Worm (Caenorhabditis elegans) whole organism, L4 larva: ENCODE data around the gene ceh-21.

Experiments
- aly-2 ChIP-seq: sonication (generic microtip); optimal IDR thresholded peaks from 2 replicates; lab custom pipeline; 2018; ENCODE audit warnings: missing biosample characterization, missing genetic modification characterization
- nhr-25 ChIP-seq: sonication (generic microtip); optimal IDR thresholded peaks from 2 replicates; lab custom pipeline; 2017; ENCODE audit warnings: missing genetic modification characterization, mild to moderate bottlenecking, missing compliant biosample characterization, antibody characterized with exemption, moderate library complexity, borderline replicate concordance; ENCODE audit not compliant: insufficient read depth
- sdz-12 ChIP-seq: fragments of 200-800 bp; sonication (Bioruptor generic); optimal IDR thresholded peaks from 2 replicates; lab custom pipeline; 2018; ENCODE audit warnings: mild to moderate bottlenecking, missing genetic modification characterization, missing compliant biosample characterization
- spr-1 ChIP-seq: sonication (generic microtip); optimal IDR thresholded peaks from 2 replicates; lab custom pipeline; 2016; ENCODE audit warnings: mild to moderate bottlenecking, missing genetic modification characterization, missing compliant biosample characterization

DNA sequence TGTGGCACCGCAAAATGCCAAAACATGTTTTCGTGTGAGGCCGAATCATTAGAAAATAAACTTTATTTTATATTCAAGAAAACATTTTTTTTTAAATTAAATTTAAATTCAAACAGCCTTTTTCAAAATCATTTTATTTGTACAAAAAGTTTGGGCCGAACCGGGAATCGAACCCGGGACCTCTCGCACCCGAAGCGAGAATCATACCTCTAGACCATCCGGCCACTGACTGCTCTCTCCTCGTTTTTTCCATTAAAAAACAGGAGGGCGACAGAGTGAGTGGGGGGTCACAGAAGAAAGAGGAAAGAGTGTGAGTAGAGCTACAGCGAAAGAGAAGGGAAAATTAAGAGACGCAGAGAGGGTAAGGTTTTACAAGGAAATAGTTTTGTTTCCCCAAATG lies 28.1 kb upstream of the ceh-21 start:
- TF ChIP-seq nhr-25 (no peak), sdz-12 (GFP tag; lab: Kevin White, UChicago) (peak; percentile 45), aly-2 (tag; lab: Kevin White, UChicago) (no peak), spr-1 (peak; percentile 64)
